Fruit fly (Drosophila melanogaster) whole organism, embryonic: Measurements from ENCODE around the gene CG43938.

Experiments used
- Asciz ChIP-seq: fragments of 200-800 bp; sonication (Bioruptor generic); optimal IDR thresholded peaks from 2 replicates; lab custom pipeline; 2017; ENCODE audit warnings: missing biosample characterization, mild to moderate bottlenecking, missing genetic modification characterization, missing genetic modification reagents
- CG10274 ChIP-seq: fragments of 200-800 bp; sonication (Bioruptor generic); optimal IDR thresholded peaks from 3 replicates; lab custom pipeline; 2017; ENCODE audit warnings: missing biosample characterization, mild to moderate bottlenecking, missing genetic modification characterization
- CG13287 ChIP-seq: fragments of 200-800 bp; sonication (Bioruptor generic); IDR thresholded peaks from 2 replicates; pipeline ENCODE4 v1.3.6; 2022; ENCODE audit warnings: missing biosample characterization, missing genetic modification characterization; ENCODE audit not compliant: partially characterized antibody
- CG13296 ChIP-seq: fragments of 200-800 bp; sonication (Bioruptor generic); optimal IDR thresholded peaks from 3 replicates; lab custom pipeline; 2018; ENCODE audit warnings: missing biosample characterization, mild to moderate bottlenecking, missing genetic modification characterization
- CG13894 ChIP-seq: fragments of 200-800 bp; sonication (Bioruptor generic); optimal IDR thresholded peaks from 3 replicates; lab custom pipeline; 2018; ENCODE audit warnings: missing biosample characterization, mild to moderate bottlenecking, missing genetic modification characterization, moderate library complexity
- CG14050 ChIP-seq: fragments of 200-800 bp; sonication (Bioruptor generic); IDR thresholded peaks from 3 replicates; pipeline ENCODE4 v1.3.6; 2022; ENCODE audit warnings: missing biosample characterization, missing genetic modification characterization
- CG14667 ChIP-seq: fragments of 200-800 bp; sonication (Bioruptor generic); IDR thresholded peaks from 2 replicates; pipeline ENCODE4 v1.3.6; 2022; ENCODE audit warnings: missing biosample characterization, missing genetic modification characterization
- CG15479 ChIP-seq: fragments of 200-800 bp; sonication (Bioruptor generic); optimal IDR thresholded peaks from 3 replicates; lab custom pipeline; 2019; ENCODE audit warnings: missing biosample characterization, mild to moderate bottlenecking, missing genetic modification characterization, moderate library complexity
- CG15696 ChIP-seq: fragments of 200-800 bp; sonication (Bioruptor generic); optimal IDR thresholded peaks from 2 replicates; lab custom pipeline; 2019; ENCODE audit warnings: missing biosample characterization, mild to moderate bottlenecking, missing genetic modification characterization, moderate library complexity
- CG3407 ChIP-seq: fragments of 200-800 bp; sonication (Bioruptor generic); optimal IDR thresholded peaks from 2 replicates; lab custom pipeline; 2018; ENCODE audit warnings: missing biosample characterization, mild to moderate bottlenecking, missing genetic modification characterization
- CG6689 ChIP-seq: fragments of 200-800 bp; sonication (Bioruptor generic); IDR thresholded peaks from 2 replicates; pipeline ENCODE4 v1.3.6; 2022; ENCODE audit warnings: missing biosample characterization, missing genetic modification characterization
- CG7556 ChIP-seq: fragments of 200-800 bp; sonication (Bioruptor generic); optimal IDR thresholded peaks from 2 replicates; lab custom pipeline; 2017; ENCODE audit warnings: missing biosample characterization, mild to moderate bottlenecking, missing genetic modification characterization
- CG9215 ChIP-seq: fragments of 200-800 bp; sonication (Bioruptor generic); IDR thresholded peaks from 2 replicates; pipeline ENCODE4 v1.3.6; 2022; ENCODE audit warnings: missing biosample characterization, missing genetic modification characterization
- Doc2 ChIP-seq: fragments of 200-800 bp; sonication (Bioruptor generic); IDR thresholded peaks from 2 replicates; pipeline ENCODE4 v1.3.6; 2022; ENCODE audit warnings: missing biosample characterization, missing genetic modification characterization
- HHEX ChIP-seq: fragments of 200-800 bp; sonication (Bioruptor generic); optimal IDR thresholded peaks from 3 replicates; lab custom pipeline; 2017; ENCODE audit warnings: missing biosample characterization, mild to moderate bottlenecking, missing genetic modification characterization, missing genetic modification reagents
- HLH54F ChIP-seq: fragments of 200-800 bp; sonication (Bioruptor generic); optimal IDR thresholded peaks from 3 replicates; lab custom pipeline; 2016; ENCODE audit warnings: missing biosample characterization, missing genetic modification characterization
- Hr39 ChIP-seq: fragments of >200 bp; optimal IDR thresholded peaks from 2 replicates; lab custom pipeline; 2017
- Hr78 ChIP-seq, 2 experiments: fragments of 200-800 bp in 1 of 2; fragments of >200 bp in 1 of 2; sonication (Bioruptor generic) in 1 of 2; optimal IDR thresholded peaks; 2 replicates each; lab custom pipeline; 2017 to 2019; ENCODE audit warnings: missing biosample characterization in 2 of 2, missing genetic modification characterization in 2 of 2, mild to moderate bottlenecking in 1 of 2, moderate library complexity in 1 of 2
- Lhr ChIP-seq: fragments of 200-800 bp; sonication (Bioruptor generic); optimal IDR thresholded peaks from 3 replicates; lab custom pipeline; 2017; ENCODE audit warnings: mild to moderate bottlenecking, missing biosample characterization, missing genetic modification reagents, missing genetic modification characterization
- Lpt ChIP-seq: fragments of >200 bp; optimal IDR thresholded peaks from 2 replicates; lab custom pipeline; 2018; ENCODE audit warnings: missing biosample characterization, missing genetic modification characterization
- Meics ChIP-seq: fragments of 200-800 bp; sonication (Bioruptor generic); optimal IDR thresholded peaks from 2 replicates; lab custom pipeline; 2017; ENCODE audit warnings: missing biosample characterization, mild to moderate bottlenecking, missing genetic modification characterization
- NC2α ChIP-seq: fragments of 200-800 bp; sonication (Bioruptor generic); optimal IDR thresholded peaks from 2 replicates; lab custom pipeline; 2016; ENCODE audit warnings: missing biosample characterization, missing genetic modification characterization
- Sox102F ChIP-seq: fragments of 200-800 bp; sonication (Bioruptor generic); optimal IDR thresholded peaks from 2 replicates; lab custom pipeline; 2018; ENCODE audit warnings: missing biosample characterization, mild to moderate bottlenecking, missing genetic modification characterization, moderate library complexity
- Xrp1 ChIP-seq: fragments of 200-800 bp; sonication (Bioruptor generic); IDR thresholded peaks from 2 replicates; pipeline ENCODE4 v1.3.6; 2022; ENCODE audit warnings: missing biosample characterization, missing genetic modification characterization
- al ChIP-seq: fragments of 200-800 bp; sonication (Bioruptor generic); IDR thresholded peaks from 2 replicates; pipeline ENCODE4 v1.3.6; 2022; ENCODE audit warnings: missing biosample characterization, missing genetic modification characterization
- bcd ChIP-seq: fragments of 200-800 bp; sonication (Bioruptor generic); optimal IDR thresholded peaks from 2 replicates; lab custom pipeline; 2017; ENCODE audit warnings: missing biosample characterization, mild to moderate bottlenecking, missing genetic modification characterization
- crol ChIP-seq: fragments of 200-800 bp; sonication (Bioruptor generic); IDR thresholded peaks from 2 replicates; pipeline ENCODE4 v1.3.6; 2022; ENCODE audit warnings: missing biosample characterization, missing genetic modification characterization
- dati ChIP-seq: fragments of 200-800 bp; sonication (Bioruptor generic); IDR thresholded peaks from 2 replicates; pipeline ENCODE4 v1.3.6; 2022; ENCODE audit warnings: missing biosample characterization, missing genetic modification characterization
- fd96Cb ChIP-seq: fragments of 200-800 bp; sonication (Bioruptor generic); optimal IDR thresholded peaks from 2 replicates; lab custom pipeline; 2018; ENCODE audit warnings: missing biosample characterization, mild to moderate bottlenecking, missing genetic modification characterization, moderate library complexity
- grn ChIP-seq: fragments of 200-800 bp; sonication (Bioruptor generic); optimal IDR thresholded peaks from 3 replicates; lab custom pipeline; 2017; ENCODE audit warnings: missing biosample characterization, missing genetic modification characterization
- gt ChIP-seq: fragments of 200-800 bp; sonication (Bioruptor generic); IDR thresholded peaks from 2 replicates; pipeline ENCODE4 v1.3.6; 2022; ENCODE audit warnings: missing biosample characterization, missing genetic modification characterization
- ken ChIP-seq: fragments of 200-800 bp; sonication (Bioruptor generic); IDR thresholded peaks from 3 replicates; pipeline ENCODE4 v1.3.6; 2022; ENCODE audit warnings: missing biosample characterization, missing genetic modification characterization
- nom ChIP-seq: fragments of 200-800 bp; sonication (Bioruptor generic); optimal IDR thresholded peaks from 2 replicates; lab custom pipeline; 2017; ENCODE audit warnings: missing biosample characterization, missing genetic modification characterization, mild to moderate bottlenecking, moderate library complexity, missing genetic modification reagents
- prd ChIP-seq, 3 experiments: fragments of >200 bp in 2 of 3; fragments of 200-800 bp in 1 of 3; sonication (Bioruptor generic) in 1 of 3; optimal IDR thresholded peaks in 2 of 3; IDR thresholded peaks in 1 of 3; 2 replicates in 2 of 3; 3 replicates in 1 of 3; pipeline versions ENCODE4 v1.3.6 to Lab custom; 2017 to 2022; ENCODE audit warnings: missing biosample characterization in 1 of 3, missing genetic modification characterization in 1 of 3
- psq ChIP-seq: fragments of 200-800 bp; sonication (Bioruptor generic); optimal IDR thresholded peaks from 2 replicates; lab custom pipeline; 2017; ENCODE audit warnings: missing biosample characterization, missing genetic modification characterization
- rib ChIP-seq: fragments of 200-800 bp; sonication (Bioruptor generic); IDR thresholded peaks from 2 replicates; pipeline ENCODE4 v1.3.6; 2022; ENCODE audit warnings: missing biosample characterization, missing genetic modification characterization
- ttk ChIP-seq: fragments of 200-800 bp; sonication (Bioruptor generic); IDR thresholded peaks from 2 replicates; pipeline ENCODE4 v2.1.2; 2022; ENCODE audit warnings: missing biosample characterization, missing genetic modification characterization

Gene CG43938

dm6 chr3L:21104338-21105018 lies 17.0 kb upstream of the CG43938 start:
- TF ChIP-seq ken (GFP tag; lab: Robert Waterston, UW) (0 out of 3 replicates have a peak, but pooled peaks have one; percentile 27), psq (GFP tag; lab: Kevin White, UChicago) (no peak), CG15696 (tag; lab: Kevin White, UChicago) (no peak), CG13287 (GFP tag; lab: Robert Waterston, UW) (no peak), Hr39 (lab: Kevin White, UChicago) (peak; percentile 16), rib (no peak), nom (GFP tag; lab: Kevin White, UChicago) (peak; percentile 14), fd96Cb (tag; lab: Kevin White, UChicago) (no peak), gt (GFP tag; lab: Robert Waterston, UW) (no peak), Lhr (GFP tag; lab: Kevin White, UChicago) (no peak), crol (GFP tag; lab: Robert Waterston, UW) (peak; percentile 92), CG3407 (GFP tag; lab: Kevin White, UChicago) (no peak)

dm6 chr3L:21106883-21107282 lies 14.6 kb upstream of the CG43938 start:
- no peak for TF ChIP-seq prd (optimal IDR thresholded peaks at IDR 0.05; lab: Kevin White, UChicago)
- TF ChIP-seq prd (GFP tag; IDR thresholded peaks at IDR 0.05; lab: Robert Waterston, UW), result peak; percentile 38; the same call in 1 of the 3 replicates
- TF ChIP-seq CG13296 (GFP tag; lab: Kevin White, UChicago), result no peak
- TF ChIP-seq ttk (GFP tag; lab: Robert Waterston, UW), result no peak
- TF ChIP-seq Sox102F, result peak; percentile 0
- no peak for TF ChIP-seq Asciz (GFP tag; lab: Kevin White, UChicago)
- TF ChIP-seq CG10274 (GFP tag; lab: Kevin White, UChicago), result no peak
- TF ChIP-seq Lpt (GFP tag; lab: Kevin White, UChicago), result no peak
- TF ChIP-seq al (GFP tag; lab: Robert Waterston, UW), result no peak
- TF ChIP-seq CG7556 (GFP tag; lab: Kevin White, UChicago), result no peak
- no peak for TF ChIP-seq Doc2 (GFP tag; lab: Robert Waterston, UW)
- peak; percentile 18 for TF ChIP-seq Meics (GFP tag; lab: Kevin White, UChicago)
- TF ChIP-seq CG14050 (GFP tag; lab: Robert Waterston, UW), result no peak
- no peak for TF ChIP-seq HLH54F (GFP tag; lab: Kevin White, UChicago)
- TF ChIP-seq HHEX (GFP tag; lab: Kevin White, UChicago), result no peak
- TF ChIP-seq CG9215, result no peak
- 0 out of 2 replicates have a peak, but pooled peaks have one; percentile 12 for TF ChIP-seq CG6689 (GFP tag; lab: Robert Waterston, UW)
- no peak for TF ChIP-seq CG13894
- no peak for TF ChIP-seq bcd (GFP tag; lab: Kevin White, UChicago)
- TF ChIP-seq Xrp1 (GFP tag; lab: Robert Waterston, UW), result 0 out of 2 replicates have a peak, but pooled peaks have one; percentile 12
- TF ChIP-seq Hr78 (GFP tag; optimal IDR thresholded peaks at IDR 0.05; lab: Kevin White, UChicago), result no peak
- no peak for TF ChIP-seq NC2α (GFP tag; lab: Kevin White, UChicago)

dm6 chr3L:21108454-21108853 lies 13.0 kb upstream of the CG43938 start:
- no peak for TF ChIP-seq dati (GFP tag; lab: Robert Waterston, UW)
- TF ChIP-seq CG15479, result no peak
- no peak for TF ChIP-seq CG14667 (GFP tag; lab: Robert Waterston, UW)
- no peak for TF ChIP-seq grn (GFP tag; lab: Kevin White, UChicago)
